Fruit fly (Drosophila melanogaster): ENCODE measurements around the gene Tdh.

Gene Tdh

dm6 chr3L:20452813-20453682 lies 13.7 kb upstream of the Tdh start, which contains the start of gene CG5199 (continued):
- TF ChIP-seq CG7357 (GFP tag; IDR thresholded peaks at IDR 0.05) (no peak), CG33213 (GFP tag; optimal IDR thresholded peaks at IDR 0.05) (peak; percentile 12), CG13775 (GFP tag; optimal IDR thresholded peaks at IDR 0.05) (peak; percentile 85), bcd (GFP tag; optimal IDR thresholded peaks at IDR 0.05) (peak; percentile 77), otp (GFP tag; IDR thresholded peaks at IDR 0.05) (no peak), ash1 (GFP tag; optimal IDR thresholded peaks at IDR 0.05) (no peak), lilli (GFP tag; optimal IDR thresholded peaks at IDR 0.05) (peak; percentile 10), CG13894 (tag; optimal IDR thresholded peaks at IDR 0.05) (no peak), unc-4 (GFP tag; IDR thresholded peaks at IDR 0.05; ENCODE audit: partially characterized antibody) (peak; percentile 73), B-H1 (GFP tag; IDR thresholded peaks at IDR 0.05) (peak; percentile 32; the same call in 2 of the 3 replicates), CG9609 (GFP tag; optimal IDR thresholded peaks at IDR 0.05) (peak; percentile 2), CG15479 (GFP tag; optimal IDR thresholded peaks at IDR 0.05) (peak; percentile 43), Optix (GFP tag; IDR thresholded peaks at IDR 0.05) (no peak), pros (GFP tag; optimal IDR thresholded peaks at IDR 0.05) (no peak), Max (GFP tag; optimal IDR thresholded peaks at IDR 0.05) (peak; percentile 45), chinmo (GFP tag; IDR thresholded peaks at IDR 0.05; ENCODE audit: partially characterized antibody) (no peak), CG4424 (GFP tag; optimal IDR thresholded peaks at IDR 0.05) (peak; percentile 78), tio (GFP tag; optimal IDR thresholded peaks at IDR 0.05) (peak; percentile 67), BtbVII (GFP tag; optimal IDR thresholded peaks at IDR 0.05) (peak; percentile 46), CG6654 (GFP tag; optimal IDR thresholded peaks at IDR 0.05) (peak; percentile 10), CG17186 (GFP tag; optimal IDR thresholded peaks at IDR 0.05) (peak; percentile 41), bigmax (GFP tag; optimal IDR thresholded peaks at IDR 0.05) (peak; percentile 63), bowl (GFP tag; IDR thresholded peaks at IDR 0.05) (no peak), ac (GFP tag; optimal IDR thresholded peaks at IDR 0.05) (no peak), klu (GFP tag; IDR thresholded peaks at IDR 0.05) (peak; percentile 35; the same call in 1 of the 2 replicates), CG12155 (GFP tag; optimal IDR thresholded peaks at IDR 0.05) (peak; percentile 58), CG12769 (tag; optimal IDR thresholded peaks at IDR 0.05) (no peak), zen (tag; optimal IDR thresholded peaks at IDR 0.05) (peak; percentile 60), CG8944 (GFP tag; optimal IDR thresholded peaks at IDR 0.05) (peak; percentile 11), amos (GFP tag; IDR thresholded peaks at IDR 0.05; ENCODE audit: partially characterized antibody) (peak; percentile 88), CG3065 (GFP tag; optimal IDR thresholded peaks at IDR 0.05) (no peak), Atf-2 (GFP tag; optimal IDR thresholded peaks at IDR 0.05) (no peak), CG18011 (GFP tag; optimal IDR thresholded peaks at IDR 0.05) (no peak), fru (optimal IDR thresholded peaks at IDR 0.05) (no peak), tin (GFP tag; optimal IDR thresholded peaks at IDR 0.05) (peak; percentile 79), kay (GFP tag; optimal IDR thresholded peaks at IDR 0.05) (no peak), ewg (GFP tag; optimal IDR thresholded peaks at IDR 0.05) (peak; percentile 29), Elba2 (GFP tag; optimal IDR thresholded peaks at IDR 0.05) (no peak), jing (GFP tag; optimal IDR thresholded peaks at IDR 0.05) (no peak), grau (tag; optimal IDR thresholded peaks at IDR 0.05) (peak; percentile 76), Abd-B (GFP tag; optimal IDR thresholded peaks at IDR 0.05) (peak; percentile 91), D (optimal IDR thresholded peaks at IDR 0.05) (no peak), D (GFP tag; optimal IDR thresholded peaks at IDR 0.05) (peak; percentile 57), ato (GFP tag; IDR thresholded peaks at IDR 0.05; ENCODE audit: partially characterized antibody) (peak; percentile 32; the same call in 1 of the 2 replicates), Nf-YA (GFP tag; IDR thresholded peaks at IDR 0.05) (no peak), abd-A (tag; optimal IDR thresholded peaks at IDR 0.05) (no peak), CG2202 (tag; optimal IDR thresholded peaks at IDR 0.05) (peak; percentile 10), CG12659 (GFP tag; optimal IDR thresholded peaks at IDR 0.05) (peak; percentile 77), sim (GFP tag; IDR thresholded peaks at IDR 0.05) (no peak)
